Fruit fly (Drosophila melanogaster) whole organism, embryonic: ENCODE data around the gene CG42869.
A peak's percentile ranks its signal among the peaks of the same experiment; 100 is the strongest.

ENCODE experiments used
- Blimp-1 ChIP-seq: fragments of 200-800 bp; sonication (Bioruptor generic); optimal IDR thresholded peaks from 3 replicates; lab custom pipeline; 2018; ENCODE audit warnings: missing biosample characterization, missing genetic modification characterization, mild to moderate bottlenecking, moderate library complexity, missing genetic modification reagents
- CG14014 ChIP-seq: fragments of 200-800 bp; sonication (Bioruptor generic); IDR thresholded peaks from 2 replicates; pipeline ENCODE4 v1.3.6; 2022; ENCODE audit warnings: missing biosample characterization, missing genetic modification characterization
- CG7556 ChIP-seq: fragments of 200-800 bp; sonication (Bioruptor generic); optimal IDR thresholded peaks from 2 replicates; lab custom pipeline; 2017; ENCODE audit warnings: missing biosample characterization, mild to moderate bottlenecking, missing genetic modification characterization
- Eip74EF ChIP-seq, 2 experiments: fragments of 200-800 bp in 1 of 2; fragments of >200 bp in 1 of 2; sonication (Bioruptor generic) in 1 of 2; optimal IDR thresholded peaks; 2 replicates each; lab custom pipeline; 2017 to 2019; ENCODE audit warnings: missing biosample characterization in 2 of 2, missing genetic modification characterization in 2 of 2, mild to moderate bottlenecking in 1 of 2, moderate library complexity in 1 of 2
- Ets97D ChIP-seq: fragments of 200-800 bp; sonication (Bioruptor generic); optimal IDR thresholded peaks from 3 replicates; lab custom pipeline; 2016; ENCODE audit warnings: missing biosample characterization, missing genetic modification characterization
- Side ChIP-seq: fragments of 200-800 bp; sonication (Bioruptor generic); optimal IDR thresholded peaks from 2 replicates; lab custom pipeline; 2016; ENCODE audit warnings: missing biosample characterization, missing genetic modification characterization
- ac ChIP-seq: fragments of 200-800 bp; sonication (Bioruptor generic); optimal IDR thresholded peaks from 3 replicates; lab custom pipeline; 2017; ENCODE audit warnings: missing biosample characterization, mild to moderate bottlenecking, missing genetic modification characterization
- lab ChIP-seq: fragments of 200-800 bp; sonication (Bioruptor generic); optimal IDR thresholded peaks from 3 replicates; lab custom pipeline; 2017; ENCODE audit warnings: missing biosample characterization, missing genetic modification characterization, mild to moderate bottlenecking, moderate library complexity, missing genetic modification reagents
- otp ChIP-seq: fragments of 200-800 bp; sonication (Bioruptor generic); IDR thresholded peaks from 3 replicates; pipeline ENCODE4, ENCODE4 v1.3.6; 2022; ENCODE audit warnings: missing biosample characterization, missing genetic modification characterization
- pan ChIP-seq, 4 experiments: fragments of >200 bp in 3 of 4; fragments of 200-800 bp in 1 of 4; sonication (Bioruptor generic) in 1 of 4; optimal IDR thresholded peaks in 3 of 4; IDR thresholded peaks in 1 of 4; 2 replicates each; pipeline versions ENCODE4 v1.3.6 to Lab custom; 2017 to 2022; ENCODE audit warnings: missing biosample characterization in 2 of 4, missing genetic modification characterization in 2 of 4, mixed read lengths in 1 of 4
- psq ChIP-seq: fragments of 200-800 bp; sonication (Bioruptor generic); optimal IDR thresholded peaks from 2 replicates; lab custom pipeline; 2017; ENCODE audit warnings: missing biosample characterization, missing genetic modification characterization
- ro ChIP-seq: fragments of 200-800 bp; sonication (Bioruptor generic); IDR thresholded peaks from 2 replicates; pipeline ENCODE4 v1.3.6; 2022; ENCODE audit warnings: missing biosample characterization, missing genetic modification characterization
- sisA ChIP-seq: fragments of 200-800 bp; sonication (Bioruptor generic); IDR thresholded peaks from 2 replicates; pipeline ENCODE4 v1.3.6; 2022; ENCODE audit warnings: missing biosample characterization, missing genetic modification characterization
- vfl ChIP-seq: fragments of 200-800 bp; sonication (Bioruptor generic); optimal IDR thresholded peaks from 2 replicates; lab custom pipeline; 2016; ENCODE audit warnings: missing biosample characterization, missing genetic modification characterization

DNA sequence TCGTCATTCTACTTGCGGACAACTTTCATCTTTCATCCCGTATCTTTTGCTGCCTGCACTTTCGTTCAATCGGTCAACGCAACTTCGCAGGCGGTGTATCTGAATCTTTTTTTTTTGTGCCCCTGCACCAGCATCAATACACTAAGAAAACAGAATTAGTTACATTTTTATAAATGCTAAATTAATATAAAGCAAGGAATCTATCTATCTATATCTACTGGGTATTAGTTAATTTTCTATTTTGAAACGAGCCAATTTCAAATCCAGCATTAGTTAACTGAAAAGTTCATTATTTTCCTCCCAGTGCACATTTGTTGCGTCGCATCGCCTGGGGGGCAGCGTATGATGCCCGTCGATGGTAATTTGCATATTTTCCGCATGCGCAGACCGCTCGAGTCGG is 3.7 kb downstream of the CG42869 start:
- TF ChIP-seq pan (optimal IDR thresholded peaks at IDR 0.05; lab: Kevin White, UChicago): no peak
- no peak for TF ChIP-seq pan (GFP tag; optimal IDR thresholded peaks at IDR 0.05 in 1 of 2, IDR thresholded peaks at IDR 0.05 in 1 of 2)
- TF ChIP-seq CG7556 (GFP tag; lab: Kevin White, UChicago): no peak
- no peak for TF ChIP-seq Side
- TF ChIP-seq lab (GFP tag; lab: Kevin White, UChicago): no peak
- no peak for TF ChIP-seq ac (GFP tag; lab: Kevin White, UChicago)
- no peak for TF ChIP-seq ro (GFP tag; lab: Robert Waterston, UW)
- peak; percentile 62 for TF ChIP-seq Blimp-1
- no peak for TF ChIP-seq otp (GFP tag; lab: Robert Waterston, UW)
- no peak for TF ChIP-seq Eip74EF (GFP tag; optimal IDR thresholded peaks at IDR 0.05; lab: Kevin White, UChicago)
- no peak for TF ChIP-seq CG14014 (GFP tag; lab: Robert Waterston, UW)
- TF ChIP-seq psq (GFP tag; lab: Kevin White, UChicago): no peak
- TF ChIP-seq vfl: no peak
- TF ChIP-seq sisA: no peak
- no peak for TF ChIP-seq Ets97D
